Fruit fly (Drosophila melanogaster) whole organism, prepupa: ENCODE measurements around the gene Cyp12a5.

ENCODE experiments used
- Blimp-1 ChIP-seq: fragments of 200-800 bp; sonication (Bioruptor generic); optimal IDR thresholded peaks from 3 replicates; lab custom pipeline; 2017; ENCODE audit warnings: missing biosample characterization, missing genetic modification characterization, mild to moderate bottlenecking, moderate library complexity, missing genetic modification reagents
- CG10669 ChIP-seq: fragments of 200-800 bp; sonication (Bioruptor generic); optimal IDR thresholded peaks from 3 replicates; lab custom pipeline; 2018; ENCODE audit warnings: missing biosample characterization, mild to moderate bottlenecking, missing genetic modification characterization, moderate library complexity
- CG11762 ChIP-seq: fragments of 200-800 bp; sonication (Bioruptor generic); optimal IDR thresholded peaks from 3 replicates; lab custom pipeline; 2016; ENCODE audit warnings: missing biosample characterization, missing genetic modification characterization; ENCODE audit not compliant: insufficient read depth
- CG11902 ChIP-seq: fragments of 200-800 bp; sonication (Bioruptor generic); optimal IDR thresholded peaks from 3 replicates; lab custom pipeline; 2016; ENCODE audit warnings: missing biosample characterization, missing genetic modification characterization
- CG15336 ChIP-seq: fragments of 200-800 bp; sonication (Bioruptor generic); IDR thresholded peaks from 2 replicates; pipeline ENCODE4 v1.3.6; 2022; ENCODE audit warnings: missing biosample characterization, missing genetic modification characterization
- CG1621 ChIP-seq: fragments of 200-800 bp; sonication (Bioruptor generic); optimal IDR thresholded peaks from 3 replicates; lab custom pipeline; 2018; ENCODE audit warnings: missing biosample characterization, mild to moderate bottlenecking, missing genetic modification characterization
- CG3032 ChIP-seq: fragments of 200-800 bp; optimal IDR thresholded peaks from 2 replicates; lab custom pipeline; 2019; ENCODE audit warnings: missing biosample characterization, mild to moderate bottlenecking, missing genetic modification characterization, moderate library complexity
- CG32006 ChIP-seq: fragments of 200-800 bp; sonication (Bioruptor generic); optimal IDR thresholded peaks from 3 replicates; lab custom pipeline; 2017; ENCODE audit warnings: missing biosample characterization, mild to moderate bottlenecking, missing genetic modification characterization
- CG34406 ChIP-seq: fragments of 200-800 bp; sonication (Bioruptor generic); optimal IDR thresholded peaks from 3 replicates; lab custom pipeline; 2016; ENCODE audit warnings: missing biosample characterization, missing genetic modification characterization
- CG3919 ChIP-seq: fragments of 200-800 bp; sonication (Bioruptor generic); optimal IDR thresholded peaks from 3 replicates; lab custom pipeline; 2016; ENCODE audit warnings: missing biosample characterization, missing genetic modification characterization
- CG4318 ChIP-seq: fragments of 200-800 bp; sonication (Bioruptor generic); optimal IDR thresholded peaks from 3 replicates; lab custom pipeline; 2017; ENCODE audit warnings: missing biosample characterization, mild to moderate bottlenecking, missing genetic modification characterization
- CG6163 ChIP-seq: fragments of 200-800 bp; sonication (Bioruptor generic); IDR thresholded peaks from 3 replicates; pipeline ENCODE4 v1.3.6; 2022; ENCODE audit warnings: missing biosample characterization, missing genetic modification characterization
- CG6276 ChIP-seq: fragments of 200-800 bp; sonication (Bioruptor generic); optimal IDR thresholded peaks from 2 replicates; lab custom pipeline; 2017; ENCODE audit warnings: missing biosample characterization, mild to moderate bottlenecking, missing genetic modification characterization
- CG6792 ChIP-seq: fragments of 200-800 bp; sonication (Bioruptor generic); optimal IDR thresholded peaks from 3 replicates; lab custom pipeline; 2016; ENCODE audit warnings: missing biosample characterization, missing genetic modification characterization
- CG6808 ChIP-seq: fragments of 200-800 bp; sonication (Bioruptor generic); optimal IDR thresholded peaks from 3 replicates; lab custom pipeline; 2017; ENCODE audit warnings: missing biosample characterization, missing genetic modification characterization, mild to moderate bottlenecking, moderate library complexity, missing genetic modification reagents
- CG6854 ChIP-seq: fragments of 200-800 bp; sonication (Bioruptor generic); optimal IDR thresholded peaks from 2 replicates; lab custom pipeline; 2017; ENCODE audit warnings: missing biosample characterization, mild to moderate bottlenecking, missing genetic modification characterization
- CG7368 ChIP-seq: fragments of 200-800 bp; sonication (Bioruptor generic); optimal IDR thresholded peaks from 3 replicates; lab custom pipeline; 2016; ENCODE audit warnings: missing biosample characterization, missing genetic modification characterization
- CG8119 ChIP-seq: fragments of 200-800 bp; sonication (Bioruptor generic); IDR thresholded peaks from 3 replicates; pipeline ENCODE4 v1.3.6; 2022; ENCODE audit warnings: missing biosample characterization, missing genetic modification characterization
- CG8319 ChIP-seq: fragments of 200-800 bp; sonication (Bioruptor generic); optimal IDR thresholded peaks from 3 replicates; lab custom pipeline; 2016; ENCODE audit warnings: missing biosample characterization, missing genetic modification characterization
- CG8632 ChIP-seq: fragments of 200-800 bp; sonication (Bioruptor generic); optimal IDR thresholded peaks from 3 replicates; lab custom pipeline; 2016; ENCODE audit warnings: missing biosample characterization, missing genetic modification characterization
- CG9139 ChIP-seq: fragments of 200-800 bp; sonication (Bioruptor generic); optimal IDR thresholded peaks from 3 replicates; lab custom pipeline; 2017; ENCODE audit warnings: missing biosample characterization, mild to moderate bottlenecking, missing genetic modification characterization
- Eip75B ChIP-seq: fragments of 200-800 bp; sonication (Bioruptor generic); optimal IDR thresholded peaks from 3 replicates; lab custom pipeline; 2016; ENCODE audit warnings: missing biosample characterization, missing genetic modification characterization
- Ets21C ChIP-seq: fragments of 200-800 bp; sonication (Bioruptor generic); optimal IDR thresholded peaks from 3 replicates; lab custom pipeline; 2016; ENCODE audit warnings: missing biosample characterization, missing genetic modification characterization
- Ets96B ChIP-seq: fragments of 200-800 bp; optimal IDR thresholded peaks from 2 replicates; lab custom pipeline; 2019; ENCODE audit warnings: missing biosample characterization, mild to moderate bottlenecking, missing genetic modification characterization, moderate library complexity
- Gug ChIP-seq: fragments of 200-800 bp; sonication (Bioruptor generic); IDR thresholded peaks from 2 replicates; pipeline ENCODE4 v1.3.6; 2022; ENCODE audit warnings: missing biosample characterization, missing genetic modification characterization
- Hr39 ChIP-seq: fragments of 200-800 bp; sonication (Bioruptor generic); optimal IDR thresholded peaks from 2 replicates; lab custom pipeline; 2016; ENCODE audit warnings: missing biosample characterization, missing genetic modification characterization
- Hr4 ChIP-seq: fragments of 200-800 bp; sonication (Bioruptor generic); optimal IDR thresholded peaks from 3 replicates; lab custom pipeline; 2016; ENCODE audit warnings: missing biosample characterization, missing genetic modification characterization
- Met ChIP-seq: fragments of 200-800 bp; sonication (Bioruptor generic); optimal IDR thresholded peaks from 3 replicates; lab custom pipeline; 2016; ENCODE audit warnings: missing biosample characterization, missing genetic modification characterization
- Smox ChIP-seq: fragments of 200-800 bp; sonication (Bioruptor generic); optimal IDR thresholded peaks from 3 replicates; lab custom pipeline; 2016; ENCODE audit warnings: missing biosample characterization, missing genetic modification characterization
- Sox14 ChIP-seq: fragments of 200-800 bp; sonication (Bioruptor generic); optimal IDR thresholded peaks from 3 replicates; lab custom pipeline; 2016; ENCODE audit warnings: missing biosample characterization, missing genetic modification characterization
- Sox15 ChIP-seq: fragments of 200-800 bp; sonication (Bioruptor generic); optimal IDR thresholded peaks from 3 replicates; lab custom pipeline; 2016; ENCODE audit warnings: missing biosample characterization, missing genetic modification characterization
- achi ChIP-seq: fragments of 200-800 bp; sonication (Bioruptor generic); optimal IDR thresholded peaks from 3 replicates; lab custom pipeline; 2016; ENCODE audit warnings: missing biosample characterization, missing genetic modification characterization
- acj6 ChIP-seq: fragments of 200-800 bp; sonication (Bioruptor generic); optimal IDR thresholded peaks from 3 replicates; lab custom pipeline; 2016; ENCODE audit warnings: missing biosample characterization, missing genetic modification characterization
- cyc ChIP-seq: fragments of 200-800 bp; sonication (Bioruptor generic); optimal IDR thresholded peaks from 3 replicates; lab custom pipeline; 2016; ENCODE audit warnings: missing biosample characterization, missing genetic modification characterization
- dac ChIP-seq: fragments of 200-800 bp; sonication (Bioruptor generic); optimal IDR thresholded peaks from 2 replicates; lab custom pipeline; 2017; ENCODE audit warnings: missing biosample characterization, mild to moderate bottlenecking, missing genetic modification characterization
- dsx ChIP-seq: fragments of 200-800 bp; optimal IDR thresholded peaks from 3 replicates; lab custom pipeline; 2019; ENCODE audit warnings: missing biosample characterization, mild to moderate bottlenecking, missing genetic modification characterization, moderate library complexity; ENCODE audit not compliant: poor library complexity, severe bottlenecking
- eg ChIP-seq: fragments of 200-800 bp; sonication (Bioruptor generic); IDR thresholded peaks from 3 replicates; pipeline ENCODE4 v1.3.6; 2022; ENCODE audit warnings: missing biosample characterization, missing genetic modification characterization
- fd59A ChIP-seq: fragments of 200-800 bp; sonication (Bioruptor generic); optimal IDR thresholded peaks from 2 replicates; lab custom pipeline; 2017; ENCODE audit warnings: missing biosample characterization, mild to moderate bottlenecking, missing genetic modification characterization, missing genetic modification reagents
- fd85E ChIP-seq: fragments of 200-800 bp; sonication (Bioruptor generic); optimal IDR thresholded peaks from 3 replicates; lab custom pipeline; 2016; ENCODE audit warnings: missing biosample characterization, missing genetic modification characterization
- fkh ChIP-seq: fragments of 200-800 bp; sonication (Bioruptor generic); optimal IDR thresholded peaks from 3 replicates; lab custom pipeline; 2017; ENCODE audit warnings: missing biosample characterization, mild to moderate bottlenecking, missing genetic modification characterization, moderate library complexity
- pdm3 ChIP-seq: fragments of 200-800 bp; sonication (Bioruptor generic); optimal IDR thresholded peaks from 3 replicates; lab custom pipeline; 2016; ENCODE audit warnings: missing biosample characterization, missing genetic modification characterization
- spab ChIP-seq: fragments of 200-800 bp; sonication (Bioruptor generic); optimal IDR thresholded peaks from 2 replicates; lab custom pipeline; 2017; ENCODE audit warnings: missing biosample characterization, mild to moderate bottlenecking, missing genetic modification characterization, missing genetic modification reagents
- ss ChIP-seq, 2 experiments: fragments of 200-800 bp; sonication (Bioruptor generic); optimal IDR thresholded peaks; 2 replicates in 1 of 2; 3 replicates in 1 of 2; lab custom pipeline; 2017 to 2018; ENCODE audit warnings: mild to moderate bottlenecking in 2 of 2, missing biosample characterization in 2 of 2, missing genetic modification characterization in 2 of 2, moderate library complexity in 1 of 2
- svp ChIP-seq: fragments of 200-800 bp; sonication (Bioruptor generic); peaks from one replicate; lab custom pipeline; 2016; ENCODE audit warnings: missing biosample characterization, missing genetic modification characterization
- topi ChIP-seq: fragments of 200-800 bp; sonication (Bioruptor generic); optimal IDR thresholded peaks from 3 replicates; lab custom pipeline; 2016; ENCODE audit warnings: missing biosample characterization, missing genetic modification characterization
- vri ChIP-seq: fragments of 200-800 bp; sonication (Bioruptor generic); optimal IDR thresholded peaks from 3 replicates; lab custom pipeline; 2016; ENCODE audit warnings: missing biosample characterization, mild to moderate bottlenecking, missing genetic modification characterization

Gene Cyp12a5

dm6 chr3R:19113836-19114235 lies 18.6 kb upstream of the Cyp12a5 start (continued):
- TF ChIP-seq CG10669 (GFP tag; lab: Kevin White, UChicago) (no peak), CG6808 (no peak), Met (peak; percentile 73), fd59A (no peak), CG8119 (GFP tag; lab: Robert Waterston, UW) (0 out of 3 replicates have a peak, but pooled peaks have one; percentile 22), Smox (GFP tag; lab: Kevin White, UChicago) (peak; percentile 66), Sox15 (GFP tag; lab: Kevin White, UChicago) (peak; percentile 40), Ets21C (GFP tag; lab: Kevin White, UChicago) (peak; percentile 56), eg (GFP tag; lab: Robert Waterston, UW) (no peak), cyc (GFP tag; lab: Kevin White, UChicago) (peak; percentile 61), CG6163 (GFP tag; lab: Robert Waterston, UW) (no peak), Eip75B (GFP tag; lab: Kevin White, UChicago) (peak; percentile 56), CG8632 (GFP tag; lab: Kevin White, UChicago) (peak; percentile 34), spab (GFP tag; lab: Kevin White, UChicago) (no peak), Gug (GFP tag; lab: Robert Waterston, UW) (no peak), CG3032 (tag; lab: Kevin White, UChicago) (no peak), svp (GFP tag; lab: Kevin White, UChicago) (peak; percentile 85), vri (GFP tag; lab: Kevin White, UChicago) (peak; percentile 28), CG8319 (GFP tag; lab: Kevin White, UChicago) (peak; percentile 27), CG11902 (GFP tag; lab: Kevin White, UChicago) (peak; percentile 49), Blimp-1 (GFP tag; lab: Kevin White, UChicago) (peak; percentile 3), CG7368 (GFP tag; lab: Kevin White, UChicago) (peak; percentile 37)
- TF ChIP-seq, all 60 proteins: peak for 34

DNA sequence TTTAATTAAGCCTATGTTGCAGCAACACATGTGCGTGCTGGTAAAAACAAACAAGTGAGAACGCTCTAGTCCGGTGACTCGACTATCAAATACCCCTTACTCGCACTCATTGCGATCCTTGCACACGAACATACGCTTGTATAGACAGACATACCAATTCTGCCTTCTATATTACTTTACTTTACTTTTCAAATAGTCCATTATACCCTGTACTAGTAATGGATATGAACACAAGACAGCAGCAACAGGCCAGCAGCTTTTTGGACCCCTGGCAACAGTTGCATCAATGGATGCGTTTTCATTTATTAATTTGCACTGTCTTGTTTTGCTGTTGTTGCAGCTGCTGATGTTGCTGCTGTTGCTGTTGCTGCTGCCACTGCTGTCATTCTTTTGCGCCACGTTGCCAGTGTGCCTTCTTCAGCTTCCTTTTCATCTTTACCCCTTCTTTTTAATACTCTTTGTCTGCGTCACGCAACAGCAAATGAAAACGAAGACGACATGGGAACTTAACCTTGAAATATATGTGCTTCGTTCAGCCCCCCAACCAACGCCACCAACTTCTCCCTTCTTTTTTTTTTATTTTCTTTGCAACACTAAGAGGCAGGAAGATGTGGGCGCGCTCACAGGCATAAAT lies 13.8 kb upstream of the Cyp12a5 start:
- TF ChIP-seq Ets96B (peak; percentile 87), fd85E (peak; percentile 26), Sox14 (GFP tag; lab: Kevin White, UChicago) (peak; percentile 88), CG6163 (GFP tag; lab: Robert Waterston, UW) (peak; percentile 96), pdm3 (GFP tag; lab: Kevin White, UChicago) (peak; percentile 90), dsx (GFP tag; lab: Kevin White, UChicago) (peak; percentile 90), CG11762 (GFP tag; lab: Kevin White, UChicago) (peak; percentile 65), vri (GFP tag; lab: Kevin White, UChicago) (peak; percentile 79), CG4318 (peak; percentile 47), dac (GFP tag; lab: Kevin White, UChicago) (peak; percentile 64), Blimp-1 (GFP tag; lab: Kevin White, UChicago) (peak; percentile 82), fkh (no peak), acj6 (GFP tag; lab: Kevin White, UChicago) (peak; percentile 89), Eip75B (GFP tag; lab: Kevin White, UChicago) (peak; percentile 90), CG3919 (GFP tag; lab: Kevin White, UChicago) (peak; percentile 89), Sox15 (GFP tag; lab: Kevin White, UChicago) (peak; percentile 74), cyc (GFP tag; lab: Kevin White, UChicago) (peak; percentile 86), CG9139 (peak; percentile 63), achi (GFP tag; lab: Kevin White, UChicago) (peak; percentile 85), topi (peak; percentile 84), CG8319 (GFP tag; lab: Kevin White, UChicago) (peak; percentile 82), CG7368 (GFP tag; lab: Kevin White, UChicago) (peak; percentile 82), Hr4 (GFP tag; lab: Kevin White, UChicago) (peak; percentile 81), CG34406 (GFP tag; lab: Kevin White, UChicago) (peak; percentile 83), eg (GFP tag; lab: Robert Waterston, UW) (peak; percentile 93), Hr39 (GFP tag; lab: Kevin White, UChicago) (peak; percentile 90), CG6792 (GFP tag; lab: Kevin White, UChicago) (peak; percentile 89), CG32006 (GFP tag; lab: Kevin White, UChicago) (peak; percentile 77), Met (peak; percentile 90), CG15336 (GFP tag; lab: Robert Waterston, UW) (peak; percentile 86), Gug (GFP tag; lab: Robert Waterston, UW) (peak; percentile 83), CG6276 (GFP tag; lab: Kevin White, UChicago) (peak; percentile 61), CG6808 (peak; percentile 82), CG6854 (GFP tag; lab: Kevin White, UChicago) (peak; percentile 63), ss (GFP tag; optimal IDR thresholded peaks at IDR 0.05; lab: Kevin White, UChicago) (peak; percentile 80 to 98), CG1621 (peak; percentile 89)
